Fruit fly (Drosophila melanogaster): Measurements from ENCODE around the gene CG43332.

DNA sequence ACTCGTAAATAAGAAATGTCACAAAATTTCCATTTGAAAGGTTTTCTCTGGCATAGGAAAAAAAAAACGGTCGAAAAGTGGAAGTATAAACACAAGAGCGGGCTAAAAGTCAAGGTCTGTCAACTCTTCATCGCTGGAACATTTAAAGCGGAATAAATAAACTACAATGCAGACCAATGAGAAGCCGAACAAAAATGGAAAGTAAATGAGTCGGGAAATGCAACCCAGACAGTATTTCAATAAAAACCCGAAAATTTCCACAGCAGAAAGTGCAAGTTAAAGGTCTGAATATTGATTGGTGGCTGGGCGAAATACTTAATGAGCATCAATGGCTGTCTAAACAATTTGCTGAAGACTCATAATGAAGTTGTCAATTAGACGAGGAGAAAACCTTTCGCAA is 44.1 kb upstream of the CG43332 start:
- TF ChIP-seq CTCF (optimal IDR thresholded peaks at IDR 0.05) (no peak), CG8478 (optimal IDR thresholded peaks at IDR 0.05) (no peak)

Data from S2 (cell line).